Worm (Caenorhabditis elegans) whole organism, early embryonic: ENCODE measurements around the gene T10H4.4.

Source experiments
- B0310.2 ChIP-seq: sonication (generic microtip); optimal IDR thresholded peaks from 2 replicates; lab custom pipeline; 2016; ENCODE audit warnings: mild to moderate bottlenecking, missing genetic modification characterization, missing compliant biosample characterization
- F13C5.2 ChIP-seq: sonication (generic microtip); optimal IDR thresholded peaks from 2 replicates; lab custom pipeline; 2017; ENCODE audit warnings: mild to moderate bottlenecking, missing genetic modification characterization, inconsistent platforms, missing compliant biosample characterization
- aly-1 ChIP-seq: sonication (generic microtip); optimal IDR thresholded peaks from 2 replicates; lab custom pipeline; 2016; ENCODE audit warnings: missing genetic modification characterization, missing compliant biosample characterization
- ama-1 ChIP-seq: fragments of 150-350 bp; optimal IDR thresholded peaks from 2 replicates; lab custom pipeline; 2014
- ceh-13 ChIP-seq: fragments of 200-800 bp; sonication (Bioruptor generic); optimal IDR thresholded peaks from 2 replicates; lab custom pipeline; 2018; ENCODE audit warnings: mild to moderate bottlenecking, missing genetic modification characterization, missing compliant biosample characterization
- ceh-36 ChIP-seq: sonication (generic microtip); optimal IDR thresholded peaks from 2 replicates; lab custom pipeline; 2016; ENCODE audit warnings: missing genetic modification characterization, inconsistent platforms, missing compliant biosample characterization
- ets-7 ChIP-seq: sonication (generic microtip); optimal IDR thresholded peaks from 2 replicates; lab custom pipeline; 2016; ENCODE audit warnings: missing genotype, missing genetic modification characterization, missing compliant biosample characterization
- flt-1 ChIP-seq: fragments of 200-800 bp; sonication (Bioruptor generic); IDR thresholded peaks from 2 replicates; pipeline ENCODE4 v1.3.6; 2022; ENCODE audit warnings: missing genetic modification characterization, missing compliant biosample characterization
- hmbx-1 ChIP-seq: sonication (generic microtip); optimal IDR thresholded peaks from 2 replicates; lab custom pipeline; 2016; ENCODE audit warnings: mild to moderate bottlenecking, missing genetic modification characterization, missing compliant biosample characterization
- hmg-4 ChIP-seq: fragments of 200-800 bp; sonication (Bioruptor generic); optimal IDR thresholded peaks from 2 replicates; lab custom pipeline; 2018; ENCODE audit warnings: mild to moderate bottlenecking, missing genetic modification characterization, missing compliant biosample characterization
- hnd-1 ChIP-seq: sonication (generic microtip); optimal IDR thresholded peaks from 2 replicates; lab custom pipeline; 2016; ENCODE audit warnings: missing genetic modification characterization, missing compliant biosample characterization
- pes-1 ChIP-seq: fragments of 200-800 bp; sonication (Bioruptor generic); IDR thresholded peaks from 2 replicates; pipeline ENCODE4 v1.3.6; 2022; ENCODE audit warnings: missing genetic modification reagents, missing genetic modification characterization, missing compliant biosample characterization
- scrt-1 ChIP-seq: fragments of 200-800 bp; sonication (Bioruptor generic); IDR thresholded peaks from 2 replicates; pipeline ENCODE4 v1.3.6; 2022; ENCODE audit warnings: missing genetic modification characterization, missing compliant biosample characterization
- sea-1 ChIP-seq: fragments of 200-800 bp; sonication (Bioruptor generic); conservative IDR thresholded peaks from 2 replicates; pipeline ENCODE4 v1.3.6; 2022; ENCODE audit warnings: missing genetic modification characterization, missing compliant biosample characterization
- tbx-11 ChIP-seq: fragments of 200-800 bp; sonication (Bioruptor generic); IDR thresholded peaks from 2 replicates; pipeline ENCODE4 v1.3.6; 2022; ENCODE audit warnings: missing genetic modification characterization, missing compliant biosample characterization
- tbx-37 ChIP-seq: fragments of 200-800 bp; sonication (Bioruptor generic); conservative IDR thresholded peaks from 2 replicates; pipeline ENCODE4 v1.3.6; 2022; ENCODE audit warnings: missing genetic modification reagents, missing genetic modification characterization, missing compliant biosample characterization
- tra-4 ChIP-seq: sonication (generic microtip); optimal IDR thresholded peaks from 2 replicates; lab custom pipeline; 2017; ENCODE audit warnings: missing genetic modification characterization, missing compliant biosample characterization

T10H4.4 gene

ce11 chrV:15285984-15286383 lies 13.8 kb upstream of the T10H4.4 start:
- TF ChIP-seq flt-1 (GFP tag; lab: Robert Waterston, UW), result no peak
- TF ChIP-seq hmbx-1 (tag; lab: Kevin White, UChicago), result no peak
- no peak for TF ChIP-seq ceh-36

- TF ChIP-seq flt-1 (GFP tag; lab: Robert Waterston, UW) (no peak), ets-7 (tag; lab: Kevin White, UChicago) (no peak), B0310.2 (no peak), aly-1 (tag; lab: Kevin White, UChicago) (no peak), ceh-36 (no peak), ceh-13 (GFP tag; lab: Kevin White, UChicago) (no peak), tra-4 (no peak), ama-1 (lab: Kevin White, UChicago) (no peak), scrt-1 (GFP tag; lab: Robert Waterston, UW) (no peak), hmg-4 (GFP tag; lab: Kevin White, UChicago) (no peak), hmbx-1 (tag; lab: Kevin White, UChicago) (no peak), sea-1 (GFP tag; lab: Robert Waterston, UW) (no peak), pes-1 (no peak), hnd-1 (tag; lab: Kevin White, UChicago) (no peak)
Observed at ce11 chrV:15281279-15281949, 9.3 kb upstream of the T10H4.4 start, which contains the start of the genes srw-19 and srx-51. TSS of gene srw-19 (minus strand) at chrV:15281379. TSS of gene srx-51 (plus strand) at chrV:15281899.

- TF ChIP-seq pes-1 (no peak), hnd-1 (tag; lab: Kevin White, UChicago) (no peak), hmg-4 (GFP tag; lab: Kevin White, UChicago) (no peak), sea-1 (GFP tag; lab: Robert Waterston, UW) (no peak), flt-1 (GFP tag; lab: Robert Waterston, UW) (no peak), tra-4 (no peak)
Observed at ce11 chrV:15276915-15277314, 4.8 kb upstream of the T10H4.4 start, which contains the start of gene srw-17. TSS of gene srw-17 (minus strand) at chrV:15277015.

ce11 chrV:15274757-15275156 lies 2.6 kb upstream of the T10H4.4 start, which contains the start of gene srw-16:
TSS of gene srw-16 (minus strand) at chrV:15274857.
- TF ChIP-seq hmbx-1 (tag; lab: Kevin White, UChicago), result no peak
- TF ChIP-seq ceh-36, result no peak
- TF ChIP-seq ceh-13 (GFP tag; lab: Kevin White, UChicago), result no peak
- TF ChIP-seq flt-1 (GFP tag; lab: Robert Waterston, UW), result no peak
- no peak for TF ChIP-seq pes-1
- TF ChIP-seq hmg-4 (GFP tag; lab: Kevin White, UChicago), result no peak
- no peak for TF ChIP-seq F13C5.2 (tag; lab: Kevin White, UChicago)
- TF ChIP-seq sea-1 (GFP tag; lab: Robert Waterston, UW), result no peak
- TF ChIP-seq scrt-1 (GFP tag; lab: Robert Waterston, UW), result no peak
- TF ChIP-seq tbx-11 (GFP tag; lab: Robert Waterston, UW), result no peak
- TF ChIP-seq ets-7 (tag; lab: Kevin White, UChicago), result no peak

ce11 chrV:15268302-15268701 lies 3.9 kb downstream of the T10H4.4 start, which contains the start of gene srw-22:
TSS of gene srw-22 (plus strand) at chrV:15268602.
- TF ChIP-seq tbx-37 (GFP tag; lab: Robert Waterston, UW) (no peak), sea-1 (GFP tag; lab: Robert Waterston, UW) (no peak), pes-1 (no peak), tbx-11 (GFP tag; lab: Robert Waterston, UW) (no peak), B0310.2 (no peak)

ce11 chrV:15267405-15267804 lies 4.8 kb downstream of the T10H4.4 start, which contains the start of gene T10H4.13:
TSS of gene T10H4.13 (minus strand) at chrV:15267505.
- TF ChIP-seq ets-7 (tag; lab: Kevin White, UChicago) (no peak), tbx-11 (GFP tag; lab: Robert Waterston, UW) (no peak)

ce11 chrV:15265814-15266213 lies 6.3 kb downstream of the T10H4.4 start, which contains the start of gene M01B2.13:
TSS of gene M01B2.13 (minus strand) at chrV:15265914.
- TF ChIP-seq F13C5.2 (tag; lab: Kevin White, UChicago) (no peak), B0310.2 (no peak), sea-1 (GFP tag; lab: Robert Waterston, UW) (no peak), ama-1 (lab: Kevin White, UChicago) (no peak), hmg-4 (GFP tag; lab: Kevin White, UChicago) (no peak), ceh-13 (GFP tag; lab: Kevin White, UChicago) (no peak), scrt-1 (GFP tag; lab: Robert Waterston, UW) (no peak), hnd-1 (tag; lab: Kevin White, UChicago) (no peak)

ce11 chrV:15264131-15264530 lies 8.0 kb downstream of the T10H4.4 start, which contains the start of gene M01B2.12:
TSS of gene M01B2.12 (minus strand) at chrV:15264231.
- no peak for TF ChIP-seq F13C5.2 (tag; lab: Kevin White, UChicago)
- TF ChIP-seq aly-1 (tag; lab: Kevin White, UChicago), result no peak
- no peak for TF ChIP-seq ceh-13 (GFP tag; lab: Kevin White, UChicago)
- no peak for TF ChIP-seq sea-1 (GFP tag; lab: Robert Waterston, UW)
- no peak for TF ChIP-seq scrt-1 (GFP tag; lab: Robert Waterston, UW)
- TF ChIP-seq hmg-4 (GFP tag; lab: Kevin White, UChicago), result no peak
- TF ChIP-seq tbx-11 (GFP tag; lab: Robert Waterston, UW), result no peak
- TF ChIP-seq ets-7 (tag; lab: Kevin White, UChicago), result no peak
- TF ChIP-seq pes-1, result no peak
- no peak for TF ChIP-seq flt-1 (GFP tag; lab: Robert Waterston, UW)
- no peak for TF ChIP-seq ama-1 (lab: Kevin White, UChicago)
- no peak for TF ChIP-seq tbx-37 (GFP tag; lab: Robert Waterston, UW)
- TF ChIP-seq ceh-36, result no peak
- no peak for TF ChIP-seq hmbx-1 (tag; lab: Kevin White, UChicago)
- no peak for TF ChIP-seq hnd-1 (tag; lab: Kevin White, UChicago)
- no peak for TF ChIP-seq tra-4
- TF ChIP-seq B0310.2, result no peak
